Worm (Caenorhabditis elegans) whole organism, young adult: Measurements from ENCODE around the gene tmem-138.
A peak's percentile ranks its signal among the peaks of the same experiment; 100 is the strongest.

Experiments used
- C06A6.2 ChIP-seq: fragments of 200-800 bp; sonication (Bioruptor generic); conservative IDR thresholded peaks from 2 replicates; pipeline ENCODE4 v1.3.6; 2022; ENCODE audit warnings: missing genetic modification characterization, missing compliant biosample characterization
- C17E4.6 ChIP-seq: fragments of 200-800 bp; sonication (Bioruptor generic); IDR thresholded peaks from 2 replicates; pipeline ENCODE4 v1.3.6; 2022; ENCODE audit warnings: missing genetic modification reagents, missing genetic modification characterization, missing compliant biosample characterization
- F10E7.11 ChIP-seq: sonication (generic microtip); optimal IDR thresholded peaks from 2 replicates; lab custom pipeline; 2017; ENCODE audit warnings: mild to moderate bottlenecking, missing genetic modification characterization, moderate library complexity, missing compliant biosample characterization
- F52B5.7 ChIP-seq: sonication (generic microtip); optimal IDR thresholded peaks from 2 replicates; lab custom pipeline; 2016; ENCODE audit warnings: mild to moderate bottlenecking, missing genetic modification characterization, missing compliant biosample characterization
- F55B11.4 ChIP-seq: sonication (generic microtip); optimal IDR thresholded peaks from 2 replicates; lab custom pipeline; 2016; ENCODE audit warnings: missing compliant biosample characterization, missing genetic modification characterization, borderline replicate concordance; ENCODE audit not compliant: insufficient read depth
- F57A8.1 ChIP-seq: fragments of 200-800 bp; sonication (Bioruptor generic); optimal IDR thresholded peaks from 2 replicates; lab custom pipeline; 2018; ENCODE audit warnings: mild to moderate bottlenecking, missing genetic modification characterization, moderate library complexity, missing compliant biosample characterization
- Y53F4B.3 ChIP-seq: fragments of 200-800 bp; sonication (Bioruptor generic); IDR thresholded peaks from 2 replicates; pipeline ENCODE4 v1.3.6; 2022; ENCODE audit warnings: missing genetic modification reagents, missing genetic modification characterization, missing compliant biosample characterization
- Y95B8A.8 ChIP-seq: fragments of 200-800 bp; sonication (Bioruptor generic); IDR thresholded peaks from 2 replicates; pipeline ENCODE4 v1.3.6; 2022; ENCODE audit warnings: missing genetic modification reagents, missing genetic modification characterization, missing compliant biosample characterization
- ZK185.1 ChIP-seq: sonication (generic microtip); optimal IDR thresholded peaks from 2 replicates; lab custom pipeline; 2016; ENCODE audit warnings: mild to moderate bottlenecking, missing genetic modification characterization, missing compliant biosample characterization; ENCODE audit not compliant: poor library complexity, severe bottlenecking
- akir-1 ChIP-seq: fragments of 200-800 bp; sonication (Bioruptor generic); optimal IDR thresholded peaks from 2 replicates; lab custom pipeline; 2018; ENCODE audit warnings: mild to moderate bottlenecking, missing genetic modification characterization, moderate library complexity, missing compliant biosample characterization
- attf-3 ChIP-seq: fragments of 200-800 bp; sonication (Bioruptor generic); conservative IDR thresholded peaks from 2 replicates; pipeline ENCODE4 v1.3.6; 2022; ENCODE audit warnings: missing genetic modification reagents, missing genetic modification characterization, missing compliant biosample characterization
- bed-2 ChIP-seq: fragments of 200-800 bp; sonication (Bioruptor generic); IDR thresholded peaks from 2 replicates; pipeline ENCODE4 v1.3.6; 2022; ENCODE audit warnings: missing genetic modification reagents, missing genetic modification characterization, missing compliant biosample characterization
- ceh-40 ChIP-seq: fragments of 200-800 bp; sonication (Bioruptor generic); IDR thresholded peaks from 2 replicates; pipeline ENCODE4 v1.3.6; 2022; ENCODE audit warnings: missing genetic modification characterization, missing compliant biosample characterization
- efl-1 ChIP-seq: fragments of 150-350 bp; optimal IDR thresholded peaks from 2 replicates; lab custom pipeline; 2014; ENCODE audit warnings: missing biosample characterization, missing genetic modification reagents, missing genetic modification characterization
- egl-18 ChIP-seq: fragments of 200-800 bp; sonication (Bioruptor generic); IDR thresholded peaks from 2 replicates; pipeline ENCODE4 v1.3.6; 2022; ENCODE audit warnings: missing genetic modification reagents, missing genetic modification characterization, missing compliant biosample characterization
- egl-44 ChIP-seq: fragments of 200-800 bp; sonication (Bioruptor generic); IDR thresholded peaks from 2 replicates; pipeline ENCODE4 v1.3.6; 2022; ENCODE audit warnings: missing genetic modification reagents, missing genetic modification characterization, missing compliant biosample characterization
- ets-4 ChIP-seq: fragments of 200-800 bp; sonication (Bioruptor generic); optimal IDR thresholded peaks from 2 replicates; lab custom pipeline; 2018; ENCODE audit warnings: mild to moderate bottlenecking, missing genetic modification characterization, missing compliant biosample characterization
- him-1 ChIP-seq: sonication (generic microtip); optimal IDR thresholded peaks from 2 replicates; lab custom pipeline; 2016; ENCODE audit warnings: missing genotype, missing genetic modification reagents, missing genetic modification characterization, missing compliant biosample characterization
- hmg-1.2 ChIP-seq: fragments of 200-800 bp; sonication (Bioruptor generic); IDR thresholded peaks from 2 replicates; pipeline ENCODE4 v1.3.6; 2022; ENCODE audit warnings: missing genetic modification reagents, missing genetic modification characterization, missing compliant biosample characterization
- hrde-1 ChIP-seq: sonication (generic microtip); optimal IDR thresholded peaks from 2 replicates; lab custom pipeline; 2016; ENCODE audit warnings: missing genetic modification characterization, mild to moderate bottlenecking, missing compliant biosample characterization, moderate library complexity, missing genotype, missing genetic modification reagents, borderline replicate concordance
- lag-1 ChIP-seq: fragments of 200-800 bp; sonication (Bioruptor generic); IDR thresholded peaks from 2 replicates; pipeline ENCODE4 v1.3.6; 2022; ENCODE audit warnings: missing genetic modification reagents, missing genetic modification characterization, missing compliant biosample characterization
- let-607 ChIP-seq, 2 experiments: fragments of 200-800 bp in 1 of 2; sonication (Bioruptor generic) in 1 of 2; sonication (generic microtip) in 1 of 2; optimal IDR thresholded peaks; 2 replicates each; lab custom pipeline; 2016 to 2018; ENCODE audit warnings: mild to moderate bottlenecking in 2 of 2, missing compliant biosample characterization in 2 of 2, missing genetic modification characterization in 2 of 2, moderate library complexity in 2 of 2, missing genotype in 1 of 2
- lin-35 ChIP-seq, 3 experiments: fragments of 150-350 bp in 2 of 3; sonication (generic microtip) in 1 of 3; optimal IDR thresholded peaks; 2 replicates each; lab custom pipeline; 2014 to 2018; ENCODE audit warnings: missing biosample characterization in 3 of 3, missing genetic modification characterization in 3 of 3, missing genetic modification reagents in 3 of 3
- lin-40 ChIP-seq: sonication (generic microtip); optimal IDR thresholded peaks from 2 replicates; lab custom pipeline; 2016; ENCODE audit warnings: missing genetic modification characterization, mild to moderate bottlenecking, missing compliant biosample characterization, missing genotype, missing genetic modification reagents
- lin-54 ChIP-seq: fragments of 200-800 bp; sonication (Bioruptor generic); optimal IDR thresholded peaks from 2 replicates; lab custom pipeline; 2018; ENCODE audit warnings: mild to moderate bottlenecking, missing genetic modification characterization, missing compliant biosample characterization
- lir-1 ChIP-seq: fragments of 200-800 bp; sonication (Bioruptor generic); conservative IDR thresholded peaks from 2 replicates; pipeline ENCODE4 v1.3.6; 2022; ENCODE audit warnings: missing genetic modification reagents, missing genetic modification characterization, missing compliant biosample characterization
- madf-10 ChIP-seq: sonication (generic microtip); optimal IDR thresholded peaks from 2 replicates; lab custom pipeline; 2016; ENCODE audit warnings: mild to moderate bottlenecking, missing genetic modification characterization, missing compliant biosample characterization
- madf-3 ChIP-seq: fragments of 200-800 bp; sonication (Bioruptor generic); IDR thresholded peaks from 2 replicates; pipeline ENCODE4 v1.3.6; 2022; ENCODE audit warnings: missing genetic modification reagents, missing genetic modification characterization, missing compliant biosample characterization
- madf-8 ChIP-seq: fragments of 200-800 bp; sonication (Bioruptor generic); conservative IDR thresholded peaks from 2 replicates; pipeline ENCODE4 v1.3.6; 2022; ENCODE audit warnings: missing genetic modification reagents, missing genetic modification characterization, missing compliant biosample characterization
- nfya-1 ChIP-seq: sonication (generic microtip); optimal IDR thresholded peaks from 2 replicates; lab custom pipeline; 2017; ENCODE audit warnings: antibody characterized with exemption, missing compliant biosample characterization, missing genetic modification characterization, borderline replicate concordance; ENCODE audit not compliant: insufficient read depth
- nhr-120 ChIP-seq: fragments of 200-800 bp; sonication (Bioruptor generic); IDR thresholded peaks from 2 replicates; pipeline ENCODE4 v1.3.6; 2022; ENCODE audit warnings: missing genetic modification characterization, missing compliant biosample characterization
- nhr-27 ChIP-seq: fragments of 200-800 bp; sonication (Bioruptor generic); optimal IDR thresholded peaks from 2 replicates; lab custom pipeline; 2018; ENCODE audit warnings: mild to moderate bottlenecking, missing genetic modification characterization, moderate library complexity, missing compliant biosample characterization
- nhr-90 ChIP-seq: sonication (generic microtip); optimal IDR thresholded peaks from 2 replicates; lab custom pipeline; 2016; ENCODE audit warnings: missing genotype, mild to moderate bottlenecking, missing genetic modification characterization, missing compliant biosample characterization
- rcor-1 ChIP-seq: fragments of 200-800 bp; sonication (Bioruptor generic); IDR thresholded peaks from 2 replicates; pipeline ENCODE4 v1.3.6; 2022; ENCODE audit warnings: missing genetic modification reagents, missing genetic modification characterization, missing compliant biosample characterization
- rec-8 ChIP-seq, 2 experiments: sonication (generic microtip); optimal IDR thresholded peaks; 2 replicates each; lab custom pipeline; 2016; ENCODE audit warnings: mild to moderate bottlenecking in 2 of 2, missing genetic modification characterization in 2 of 2, missing genetic modification reagents in 2 of 2, missing genotype in 2 of 2, missing biosample characterization in 1 of 2, missing compliant biosample characterization in 1 of 2, moderate library complexity in 1 of 2
- repo-1 ChIP-seq: sonication (generic microtip); optimal IDR thresholded peaks from 2 replicates; lab custom pipeline; 2017; ENCODE audit warnings: mild to moderate bottlenecking, missing genetic modification characterization, missing compliant biosample characterization
- rpc-1 ChIP-seq, 2 experiments: fragments of 150-350 bp in 1 of 2; sonication (generic microtip) in 1 of 2; optimal IDR thresholded peaks; 2 replicates each; lab custom pipeline; 2014 to 2018; ENCODE audit warnings: missing biosample characterization in 1 of 2, missing genetic modification characterization in 1 of 2, missing genetic modification reagents in 1 of 2, missing genotype in 1 of 2
- sea-2 ChIP-seq: fragments of 200-800 bp; sonication (Bioruptor generic); IDR thresholded peaks from 2 replicates; pipeline ENCODE4 v1.3.6; 2022; ENCODE audit warnings: missing genetic modification characterization, missing compliant biosample characterization
- snpc-3.4 ChIP-seq: sonication (generic microtip); optimal IDR thresholded peaks from 2 replicates; lab custom pipeline; 2017; ENCODE audit warnings: missing genetic modification characterization, mild to moderate bottlenecking, missing compliant biosample characterization, antibody characterized with exemption, moderate library complexity, missing genotype, missing genetic modification reagents
- sptf-2 ChIP-seq: fragments of 200-800 bp; sonication (Bioruptor generic); optimal IDR thresholded peaks from 2 replicates; lab custom pipeline; 2018; ENCODE audit warnings: mild to moderate bottlenecking, missing genetic modification characterization, missing compliant biosample characterization
- zim-3 ChIP-seq: sonication (generic microtip); optimal IDR thresholded peaks from 2 replicates; lab custom pipeline; 2017; ENCODE audit warnings: mild to moderate bottlenecking, missing genetic modification characterization, moderate library complexity, missing compliant biosample characterization
- ztf-22 ChIP-seq: fragments of 200-800 bp; sonication (Bioruptor generic); optimal IDR thresholded peaks from 2 replicates; lab custom pipeline; 2018; ENCODE audit warnings: mild to moderate bottlenecking, missing genetic modification characterization, moderate library complexity, missing compliant biosample characterization
- ztf-25 ChIP-seq: fragments of 200-800 bp; sonication (Bioruptor generic); IDR thresholded peaks from 2 replicates; pipeline ENCODE4 v1.3.6; 2022; ENCODE audit warnings: missing genetic modification reagents, missing genetic modification characterization, missing compliant biosample characterization
- ztf-26 ChIP-seq: sonication (generic microtip); optimal IDR thresholded peaks from 2 replicates; lab custom pipeline; 2017; ENCODE audit warnings: missing genetic modification characterization, missing compliant biosample characterization
- ztf-28 ChIP-seq: fragments of 200-800 bp; sonication (Bioruptor generic); IDR thresholded peaks from 2 replicates; pipeline ENCODE4 v1.3.6; 2022; ENCODE audit warnings: missing genetic modification reagents, missing genetic modification characterization, missing compliant biosample characterization
- ztf-3 ChIP-seq: fragments of 200-800 bp; sonication (Bioruptor generic); optimal IDR thresholded peaks from 2 replicates; lab custom pipeline; 2018; ENCODE audit warnings: mild to moderate bottlenecking, missing genetic modification characterization, missing compliant biosample characterization

Gene tmem-138

ce11 chrII:8128273-8129039, 28.7 kb upstream of the tmem-138 start (continued):
- TF ChIP-seq ZK185.1 (tag; lab: Kevin White, UChicago) (no peak), ztf-3 (GFP tag; lab: Kevin White, UChicago) (no peak), Y95B8A.8 (GFP tag; lab: Robert Waterston, UW) (no peak), madf-3 (GFP tag; lab: Robert Waterston, UW) (no peak), attf-3 (GFP tag; lab: Robert Waterston, UW) (no peak), sea-2 (GFP tag; lab: Robert Waterston, UW) (no peak), F52B5.7 (tag; lab: Kevin White, UChicago) (peak; percentile 72), nhr-27 (tag; lab: Kevin White, UChicago) (no peak), nhr-120 (no peak), rcor-1 (GFP tag; lab: Robert Waterston, UW) (0 out of 2 replicates have a peak, but pooled peaks have one; percentile 12), nhr-90 (no peak), akir-1 (GFP tag; lab: Kevin White, UChicago) (no peak), madf-10 (tag; lab: Kevin White, UChicago) (peak; percentile 6), him-1 (tag; lab: Kevin White, UChicago) (no peak), ceh-40 (GFP tag; lab: Robert Waterston, UW) (peak; percentile 55; the same call in 1 of the 2 replicates), lin-40 (no peak), lir-1 (GFP tag; lab: Robert Waterston, UW) (peak; percentile 11; the same call in 1 of the 2 replicates), lin-54 (peak; percentile 6), Y53F4B.3 (GFP tag; lab: Robert Waterston, UW) (no peak), egl-44 (GFP tag; lab: Robert Waterston, UW) (0 out of 2 replicates have a peak, but pooled peaks have one; percentile 10), efl-1 (GFP tag; lab: Kevin White, UChicago) (no peak), sptf-2 (GFP tag; lab: Kevin White, UChicago) (no peak), madf-8 (no peak), snpc-3.4 (tag; lab: Kevin White, UChicago) (no peak), F55B11.4 (tag; lab: Kevin White, UChicago) (no peak), ztf-26 (tag; lab: Kevin White, UChicago) (no peak), lin-35 (GFP tag; optimal IDR thresholded peaks at IDR 0.05; lab: Kevin White, UChicago) (no peak), F10E7.11 (tag; lab: Kevin White, UChicago) (no peak), bed-2 (no peak), hmg-1.2 (GFP tag; lab: Robert Waterston, UW) (0 out of 2 replicates have a peak, but pooled peaks have one; percentile 10), ztf-25 (GFP tag; lab: Robert Waterston, UW) (no peak), egl-18 (GFP tag; lab: Robert Waterston, UW) (no peak), repo-1 (tag; lab: Kevin White, UChicago) (peak; percentile 28), C06A6.2 (GFP tag; lab: Robert Waterston, UW) (no peak), let-607 (tag; optimal IDR thresholded peaks at IDR 0.05; lab: Kevin White, UChicago) (no peak), rec-8 (tag; optimal IDR thresholded peaks at IDR 0.05; lab: Kevin White, UChicago) (no peak), ztf-28 (GFP tag; lab: Robert Waterston, UW) (no peak), hrde-1 (tag; lab: Kevin White, UChicago) (no peak), ztf-22 (GFP tag; lab: Kevin White, UChicago) (no peak), ets-4 (GFP tag; lab: Kevin White, UChicago) (no peak), lag-1 (GFP tag; lab: Robert Waterston, UW) (no peak), nfya-1 (tag; lab: Kevin White, UChicago) (no peak), rpc-1 (optimal IDR thresholded peaks at IDR 0.05; lab: Kevin White, UChicago) (no peak), rpc-1 (tag; optimal IDR thresholded peaks at IDR 0.05; lab: Kevin White, UChicago) (no peak), zim-3 (tag; lab: Kevin White, UChicago) (no peak), F57A8.1 (GFP tag; lab: Kevin White, UChicago) (no peak), C17E4.6 (GFP tag; lab: Robert Waterston, UW) (no peak)
